Worm (Caenorhabditis elegans): ENCODE results near the gene B0416.5.

The B0416.5 gene

ce11 chrX:9231556-9231955 is 39.1 kb downstream of the B0416.5 start:
- no peak for TF ChIP-seq zag-1 (tag; optimal IDR thresholded peaks at IDR 0.05)
- TF ChIP-seq elt-2 (tag; optimal IDR thresholded peaks at IDR 0.05) = peak; percentile 23

ce11 chrX:9230322-9230721 is 40.3 kb downstream of the B0416.5 start:
- TF ChIP-seq sea-2 (GFP tag; optimal IDR thresholded peaks at IDR 0.05) (no peak), nhr-23 (tag; optimal IDR thresholded peaks at IDR 0.05) (no peak), nhr-28 (tag; optimal IDR thresholded peaks at IDR 0.05) (no peak), egl-27 (tag; optimal IDR thresholded peaks at IDR 0.05) (no peak)

ce11 chrX:9228441-9228840 is 42.2 kb downstream of the B0416.5 start:
- TF ChIP-seq mdl-1 (tag; optimal IDR thresholded peaks at IDR 0.05) (no peak), ceh-16 (tag; optimal IDR thresholded peaks at IDR 0.05) (no peak), fkh-10 (GFP tag; optimal IDR thresholded peaks at IDR 0.05) (no peak), zag-1 (tag; optimal IDR thresholded peaks at IDR 0.05) (no peak), skn-1 (tag; optimal IDR thresholded peaks at IDR 0.05) (no peak), unc-62 (GFP tag; optimal IDR thresholded peaks at IDR 0.05) (no peak), eor-1 (tag; optimal IDR thresholded peaks at IDR 0.05) (no peak), ceh-28 (tag; optimal IDR thresholded peaks at IDR 0.05) (peak; percentile 27), egl-27 (tag; optimal IDR thresholded peaks at IDR 0.05) (no peak), nhr-28 (tag; optimal IDR thresholded peaks at IDR 0.05) (no peak), nhr-67 (tag; optimal IDR thresholded peaks at IDR 0.05) (no peak), nhr-23 (tag; optimal IDR thresholded peaks at IDR 0.05) (peak; percentile 75), lsy-12 (tag; optimal IDR thresholded peaks at IDR 0.05) (no peak), lin-39 (tag; optimal IDR thresholded peaks at IDR 0.05) (no peak), elt-3 (tag; optimal IDR thresholded peaks at IDR 0.05) (peak in 1 of 3 experiments; percentile 21), nfya-1 (tag; optimal IDR thresholded peaks at IDR 0.05; ENCODE audit: insufficient read depth) (no peak), nhr-11 (tag; optimal IDR thresholded peaks at IDR 0.05) (no peak), nhr-43 (tag; optimal IDR thresholded peaks at IDR 0.05; ENCODE audit: poor library complexity, severe bottlenecking) (no peak), ceh-82 (tag; optimal IDR thresholded peaks at IDR 0.05) (no peak), tbx-2 (tag; optimal IDR thresholded peaks at IDR 0.05) (no peak), sea-2 (GFP tag; optimal IDR thresholded peaks at IDR 0.05) (no peak), daf-12 (tag; optimal IDR thresholded peaks at IDR 0.05) (no peak), egl-5 (tag; optimal IDR thresholded peaks at IDR 0.05) (peak; percentile 55), nhr-237 (tag; optimal IDR thresholded peaks at IDR 0.05) (no peak), aly-2 (tag; optimal IDR thresholded peaks at IDR 0.05) (no peak), nhr-77 (tag; optimal IDR thresholded peaks at IDR 0.05) (no peak), ZK546.5 (tag; optimal IDR thresholded peaks at IDR 0.05) (no peak), R02D3.7 (tag; optimal IDR thresholded peaks at IDR 0.05) (no peak), snpc-4 (tag; optimal IDR thresholded peaks at IDR 0.05) (no peak), unc-39 (tag; optimal IDR thresholded peaks at IDR 0.05) (no peak), nhr-25 (tag; optimal IDR thresholded peaks at IDR 0.05) (peak; percentile 44), elt-2 (tag; optimal IDR thresholded peaks at IDR 0.05) (no peak), ztf-4 (tag; optimal IDR thresholded peaks at IDR 0.05) (no peak), hmg-11 (tag; optimal IDR thresholded peaks at IDR 0.05) (no peak), elt-1 (tag; optimal IDR thresholded peaks at IDR 0.05) (peak; percentile 86), ama-1 (optimal IDR thresholded peaks at IDR 0.05) (no peak), fos-1 (tag; optimal IDR thresholded peaks at IDR 0.05) (no peak), ztf-11 (tag; optimal IDR thresholded peaks at IDR 0.05) (no peak)

- TF ChIP-seq pha-4 (tag; optimal IDR thresholded peaks at IDR 0.05) (peak; percentile 11), fkh-2 (tag; optimal IDR thresholded peaks at IDR 0.05) (no peak), lin-39 (tag; optimal IDR thresholded peaks at IDR 0.05) (no peak), eor-1 (tag; optimal IDR thresholded peaks at IDR 0.05) (no peak), tbx-2 (tag; optimal IDR thresholded peaks at IDR 0.05) (no peak), nhr-23 (tag; optimal IDR thresholded peaks at IDR 0.05) (peak; percentile 55), elt-2 (tag; optimal IDR thresholded peaks at IDR 0.05) (no peak), lin-15B (tag; optimal IDR thresholded peaks at IDR 0.05) (no peak), zag-1 (tag; optimal IDR thresholded peaks at IDR 0.05) (no peak), skn-1 (tag; optimal IDR thresholded peaks at IDR 0.05) (no peak), nhr-76 (tag; optimal IDR thresholded peaks at IDR 0.05) (no peak)
Observed at ce11 chrX:9226904-9227303, 43.7 kb downstream of the B0416.5 start.
